Fruit fly (Drosophila melanogaster) S2 (cell line): Measurements from ENCODE around the gene lqfR.

Experiments
- CG8478 ChIP-seq: fragments of >200 bp; optimal IDR thresholded peaks from 2 replicates; lab custom pipeline; 2018
- CTCF ChIP-seq, 2 experiments: fragments of >200 bp; optimal IDR thresholded peaks; 2 replicates each; lab custom pipeline; 2018

Gene lqfR

DNA sequence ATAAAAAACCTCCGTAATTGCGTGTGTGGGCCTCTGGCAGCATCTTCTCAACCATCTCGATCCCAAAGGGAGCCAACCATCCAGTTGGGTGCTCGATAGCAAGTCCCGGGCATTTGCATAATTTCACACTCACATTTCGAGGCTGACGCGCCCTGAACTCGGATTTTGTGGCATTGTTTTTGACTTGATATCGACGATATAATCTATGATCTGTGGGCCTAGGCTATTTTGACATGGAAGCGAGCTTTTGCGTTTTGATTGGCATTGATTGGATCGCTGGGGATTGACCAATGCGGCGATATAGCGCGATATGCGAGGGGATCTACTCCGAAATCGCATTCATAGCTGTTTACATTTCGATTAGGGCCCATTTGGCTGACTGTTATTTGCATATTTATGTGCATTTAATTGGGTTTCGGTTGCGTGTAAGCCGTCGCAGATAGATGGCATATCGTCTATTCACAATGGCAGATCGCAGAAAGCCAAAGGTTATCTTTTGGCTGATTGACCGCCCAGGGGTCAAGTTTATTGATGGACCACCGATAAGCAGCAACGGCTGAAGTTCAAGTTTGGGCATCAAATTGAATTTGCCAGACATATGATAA, 21.2 kb downstream of the lqfR start:
- TF ChIP-seq CTCF (optimal IDR thresholded peaks at IDR 0.05; lab: Kevin White, UChicago) (no peak), CG8478 (lab: Kevin White, UChicago) (no peak)

DNA sequence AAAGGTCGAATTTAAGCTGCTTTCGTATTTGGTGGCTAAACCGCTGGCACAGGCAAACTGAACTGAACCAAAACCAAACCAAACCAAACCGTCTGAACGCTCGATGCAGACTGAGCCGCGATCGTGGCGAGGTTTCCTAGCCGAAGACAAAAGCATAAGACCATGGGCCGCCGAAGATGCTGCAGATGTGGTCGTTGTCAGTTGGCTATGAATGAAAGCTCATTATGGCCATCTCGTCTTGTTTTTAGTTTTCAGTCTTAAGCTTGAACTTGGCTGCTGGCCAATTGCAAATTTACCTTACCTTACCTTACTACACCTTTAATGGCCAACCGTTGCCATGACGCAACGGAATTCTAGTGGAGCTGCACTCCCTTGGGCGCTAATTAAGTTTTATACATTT, 24.9 kb downstream of the lqfR start, which contains the start of gene CG13847:
Gene CG13847, minus strand, starts transcription at position 101 of the 400 bp plus-strand sequence.
- no peak for TF ChIP-seq CTCF (optimal IDR thresholded peaks at IDR 0.05; lab: Kevin White, UChicago)
- TF ChIP-seq CG8478 (lab: Kevin White, UChicago), result no peak

DNA sequence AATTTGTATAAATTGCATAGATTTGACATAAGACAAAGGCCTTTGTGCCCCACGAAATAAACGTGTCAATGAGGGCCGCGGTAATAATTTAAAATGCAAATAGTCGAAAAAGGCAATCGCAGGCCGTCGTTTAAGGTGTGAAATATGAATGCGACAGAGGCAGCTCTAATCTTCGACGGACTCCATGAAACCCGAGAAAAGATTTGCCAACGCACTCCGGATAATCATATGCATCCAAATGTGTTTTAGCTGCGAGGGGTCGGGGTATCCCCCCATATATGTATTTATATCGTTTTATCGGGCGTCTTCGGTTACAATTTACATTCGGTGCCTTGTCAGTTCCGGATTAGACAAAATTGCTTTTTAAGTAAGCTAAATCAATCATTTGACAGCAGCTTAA, 27.2 kb downstream of the lqfR start:
- TF ChIP-seq CTCF (optimal IDR thresholded peaks at IDR 0.05; lab: Kevin White, UChicago) (no peak), CG8478 (lab: Kevin White, UChicago) (no peak)

DNA sequence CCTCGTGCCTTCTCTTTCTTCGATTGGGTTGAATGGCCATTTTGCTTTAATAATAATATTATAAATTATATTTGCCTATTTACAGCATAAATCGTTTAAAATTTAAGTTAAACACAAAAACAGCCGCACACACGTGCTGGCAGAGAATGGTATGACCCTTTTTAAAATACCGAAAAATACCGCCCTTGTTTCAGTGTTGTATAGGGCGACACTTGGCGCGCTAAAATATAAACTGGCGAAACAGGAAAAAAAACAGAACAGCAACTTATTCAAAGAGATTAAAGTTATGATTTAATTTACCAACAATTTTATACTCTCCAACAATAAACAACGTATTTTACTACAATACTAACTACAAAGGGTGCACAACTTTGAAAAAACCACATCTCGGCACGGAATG, 35.4 kb downstream of the lqfR start, which contains the start of gene CG12499:
Gene CG12499, minus strand, starts transcription at position 95 of the 400 bp plus-strand sequence.
- TF ChIP-seq CTCF (optimal IDR thresholded peaks at IDR 0.05; lab: Kevin White, UChicago), result no peak
- TF ChIP-seq CG8478 (lab: Kevin White, UChicago), result no peak

DNA sequence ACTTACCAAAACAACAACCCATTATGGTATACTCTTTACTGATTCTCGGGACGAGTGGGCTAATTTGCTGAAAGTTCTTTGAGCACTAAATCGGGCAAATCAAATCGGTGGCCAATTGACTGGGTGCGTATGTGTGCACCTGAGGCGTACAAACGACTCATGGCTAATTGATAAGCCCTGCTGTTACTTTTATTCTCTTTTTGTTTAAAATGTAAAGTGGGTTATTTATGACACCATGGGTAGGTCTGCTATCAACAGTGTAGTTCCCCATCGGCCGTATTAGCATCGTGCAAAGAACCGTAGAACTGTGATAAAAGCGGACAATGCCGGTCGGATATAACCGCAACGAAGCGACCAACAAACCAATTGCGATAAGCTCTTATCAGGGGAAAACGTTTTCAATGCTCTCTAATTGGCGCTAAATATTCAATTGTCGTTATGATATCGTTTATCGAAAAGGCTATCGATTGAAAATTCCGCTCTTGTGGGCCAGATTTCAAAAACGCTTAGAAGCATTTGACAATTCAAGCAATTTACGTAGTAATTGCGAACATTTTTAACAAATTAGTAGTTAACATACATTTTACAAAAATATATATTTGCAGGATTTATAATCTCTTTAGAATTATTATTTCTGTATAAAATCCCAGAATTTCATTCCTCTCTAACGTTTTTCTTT, 36.2 kb downstream of the lqfR start, which contains the start of gene CG34288:
Gene CG34288, minus strand, starts transcription at position 69 of the 679 bp plus-strand sequence.
- no peak for TF ChIP-seq CG8478 (lab: Kevin White, UChicago)
- TF ChIP-seq CTCF (optimal IDR thresholded peaks at IDR 0.05; lab: Kevin White, UChicago), result no peak

DNA sequence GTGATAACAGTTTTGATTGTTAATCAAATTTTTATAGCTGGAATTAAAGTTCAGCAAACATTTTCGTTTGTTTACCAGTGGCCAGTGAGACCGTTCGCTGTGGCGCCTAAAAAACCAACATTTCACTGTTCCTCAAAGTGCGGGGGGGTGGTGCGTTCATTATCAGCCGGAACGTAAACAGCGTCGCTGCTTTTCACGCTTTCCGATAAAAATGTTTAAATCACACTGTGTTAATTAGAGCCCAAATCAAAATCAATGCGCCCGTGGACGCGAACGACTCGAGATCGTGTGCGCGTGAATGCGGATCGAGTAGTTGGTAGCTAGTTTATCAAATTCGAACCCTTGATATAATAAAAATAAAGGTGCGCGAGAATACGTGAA, 36.8 kb downstream of the lqfR start, which contains the start of gene CG34376:
Gene CG34376, plus strand, starts transcription at position 226 of the 381 bp plus-strand sequence.
- no peak for TF ChIP-seq CG8478 (lab: Kevin White, UChicago)
- no peak for TF ChIP-seq CTCF (optimal IDR thresholded peaks at IDR 0.05; lab: Kevin White, UChicago)

DNA sequence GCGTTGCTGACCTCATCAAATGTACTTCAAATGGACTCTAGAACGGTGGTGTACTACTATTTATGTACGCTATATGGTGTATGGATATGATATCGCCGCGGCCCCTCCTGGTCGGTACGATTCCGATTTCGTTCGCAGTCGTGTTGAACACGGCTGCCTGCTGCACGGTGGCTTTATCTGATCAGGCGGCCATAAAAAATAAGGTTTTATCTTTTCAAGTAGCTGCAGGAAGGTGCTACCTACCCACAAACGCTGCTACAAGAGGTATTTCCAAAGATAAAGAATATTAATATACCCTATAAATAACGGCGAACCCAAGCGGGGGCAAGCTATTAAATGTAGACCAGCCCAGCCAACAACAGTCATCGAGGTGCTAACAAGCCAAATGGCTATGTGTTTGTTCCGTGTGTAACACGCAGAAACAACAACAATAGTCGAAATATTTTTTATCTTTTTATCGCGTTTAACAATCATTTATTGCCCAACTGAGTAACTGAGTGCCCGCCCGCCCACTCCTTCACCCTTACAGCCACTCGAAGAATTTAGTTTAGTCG, 38.8 kb downstream of the lqfR start:
- TF ChIP-seq CTCF (optimal IDR thresholded peaks at IDR 0.05; lab: Kevin White, UChicago) (no peak), CG8478 (lab: Kevin White, UChicago) (no peak)

DNA sequence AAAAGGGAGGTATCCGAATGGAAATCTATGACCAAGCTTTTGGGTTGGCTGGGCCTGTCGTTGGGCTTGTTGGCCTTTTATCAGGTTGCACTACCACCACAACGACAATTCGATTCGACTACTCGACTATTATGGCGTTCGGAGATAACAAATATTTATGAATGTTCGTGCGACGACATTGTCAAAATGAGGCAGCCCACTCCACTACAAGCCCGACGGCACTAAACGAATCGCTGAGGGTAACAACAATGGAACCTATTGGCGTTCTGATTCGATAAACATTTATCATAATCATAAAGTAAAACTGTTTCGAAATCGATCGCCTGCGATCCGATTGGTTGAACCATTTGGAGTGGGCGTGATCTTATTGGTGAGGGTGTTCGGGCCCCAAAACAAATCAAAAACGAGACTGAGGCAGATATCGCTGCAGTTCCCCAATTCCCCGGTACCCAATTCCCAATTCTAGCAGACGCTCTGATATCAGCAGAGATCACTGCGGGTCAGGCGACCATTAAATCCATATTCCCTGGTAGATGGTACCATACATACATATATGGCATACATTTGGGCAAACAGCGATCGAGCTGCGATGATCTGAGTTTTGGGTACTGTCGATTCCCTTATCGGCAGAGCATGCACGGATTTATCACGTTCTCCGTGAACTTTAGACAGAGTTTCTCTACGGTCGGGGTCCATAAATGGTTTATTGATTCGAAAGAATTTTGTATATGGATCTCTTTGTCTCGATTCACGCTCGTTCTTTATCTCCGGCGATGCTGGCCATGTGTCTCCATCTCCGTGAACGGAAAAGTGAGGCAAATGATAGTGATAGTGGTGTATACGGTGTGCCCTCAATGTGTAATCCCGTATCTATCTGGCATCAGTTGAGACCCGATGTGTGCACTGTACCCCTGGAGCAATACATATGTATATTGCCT, 43.6 kb downstream of the lqfR start:
- TF ChIP-seq CTCF (optimal IDR thresholded peaks at IDR 0.05; lab: Kevin White, UChicago) (no peak), CG8478 (lab: Kevin White, UChicago) (no peak)

DNA sequence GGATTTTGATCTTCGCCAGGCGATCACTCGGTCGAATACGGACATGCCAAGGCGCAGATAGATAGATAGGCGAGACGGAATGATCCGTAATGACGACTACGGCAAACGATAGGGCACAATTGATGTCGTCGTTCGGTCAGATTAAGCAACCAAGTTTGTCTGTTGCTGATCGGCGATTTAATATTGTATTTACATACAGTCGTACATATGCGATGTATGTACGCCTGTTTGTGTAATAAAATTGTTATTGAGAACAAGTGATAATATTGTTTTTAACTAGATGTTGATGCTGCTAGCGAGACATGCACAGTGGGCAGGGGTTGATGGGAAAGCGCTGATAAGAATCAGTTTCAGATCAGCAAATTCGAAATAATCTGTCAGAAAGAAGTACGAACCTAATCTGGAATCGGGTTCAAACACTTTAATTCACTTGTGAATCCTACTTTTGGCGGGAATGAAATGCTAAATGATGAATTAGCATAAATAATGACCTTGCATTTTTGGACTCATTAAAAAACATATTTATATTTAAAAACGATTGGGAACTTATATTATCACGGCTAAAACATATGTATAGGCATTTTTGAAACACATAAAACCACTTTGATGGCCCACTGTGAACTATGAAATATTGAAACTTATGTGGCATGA, 44.4 kb downstream of the lqfR start:
- TF ChIP-seq CTCF (optimal IDR thresholded peaks at IDR 0.05; lab: Kevin White, UChicago) (no peak), CG8478 (lab: Kevin White, UChicago) (no peak)

DNA sequence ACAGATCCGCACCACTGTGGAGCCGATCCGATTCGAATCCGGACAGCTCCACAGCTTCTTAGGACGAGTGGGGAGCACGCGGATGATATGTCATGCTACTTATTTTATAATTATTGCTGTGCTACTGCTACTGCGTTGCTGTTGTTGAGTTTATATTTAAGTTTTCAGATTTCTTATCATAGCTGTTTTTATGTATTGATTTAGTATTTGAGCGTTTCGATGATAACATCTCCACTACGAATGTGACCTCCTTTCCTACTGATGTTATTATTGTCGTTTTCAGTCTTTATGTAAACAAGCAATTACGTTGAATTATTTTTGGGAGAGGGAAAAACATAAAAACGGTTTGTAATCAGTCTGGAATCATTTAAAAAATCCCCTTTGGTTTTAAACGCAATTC, 44.9 kb downstream of the lqfR start:
- TF ChIP-seq CG8478 (lab: Kevin White, UChicago) (no peak), CTCF (optimal IDR thresholded peaks at IDR 0.05; lab: Kevin White, UChicago) (no peak)

DNA sequence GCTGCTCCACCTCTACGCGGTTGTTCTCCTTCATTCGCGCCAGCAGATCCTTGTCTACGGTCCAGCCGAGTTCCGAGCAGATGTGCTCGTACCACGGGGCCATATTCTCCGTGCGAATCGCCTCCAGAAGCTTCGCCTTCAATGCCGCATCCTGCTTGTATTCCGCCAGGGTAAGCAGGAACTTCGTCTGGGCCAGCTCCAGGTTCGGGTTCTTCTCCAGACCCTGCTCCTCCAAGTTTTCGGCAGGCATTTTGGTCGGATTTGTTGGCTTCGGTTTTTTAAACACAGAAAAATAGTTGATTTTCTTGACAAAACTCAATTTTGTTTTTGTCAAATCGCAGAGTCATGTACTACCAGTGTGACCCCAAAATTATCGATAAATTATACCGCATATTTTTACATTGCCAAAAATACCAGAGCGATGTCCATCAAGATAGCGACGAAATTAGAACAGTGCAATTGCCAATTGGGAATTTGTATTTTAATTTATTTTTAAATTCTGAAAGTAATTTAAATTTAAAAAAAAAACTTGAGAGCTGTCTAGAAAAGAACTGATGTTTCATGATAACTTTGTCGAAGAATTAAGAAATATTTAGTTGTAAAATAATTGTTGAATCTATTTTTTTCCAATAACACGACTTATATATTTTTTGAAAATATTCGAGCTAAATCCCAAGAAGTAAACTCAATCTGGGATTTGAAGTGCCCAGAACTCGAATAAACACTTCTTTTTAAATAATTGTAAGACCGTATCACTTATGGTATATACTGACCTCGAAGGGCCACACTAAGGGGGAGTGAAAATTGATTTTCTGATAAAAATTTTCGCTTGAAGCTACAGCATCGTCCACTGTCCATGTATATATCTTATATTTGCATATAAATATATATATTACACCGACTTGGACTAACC, 50.8 kb downstream of the lqfR start, which contains the start of the genes Rpn7 and AP-2mu:
Gene Rpn7, minus strand, starts transcription at position 382 of the 913 bp plus-strand sequence.
Gene AP-2mu, plus strand, starts transcription at position 783 of the 913 bp plus-strand sequence.
- no peak for TF ChIP-seq CG8478 (lab: Kevin White, UChicago)
- TF ChIP-seq CTCF (optimal IDR thresholded peaks at IDR 0.05; lab: Kevin White, UChicago), result peak in 1 of 2 experiments; percentile 3

DNA sequence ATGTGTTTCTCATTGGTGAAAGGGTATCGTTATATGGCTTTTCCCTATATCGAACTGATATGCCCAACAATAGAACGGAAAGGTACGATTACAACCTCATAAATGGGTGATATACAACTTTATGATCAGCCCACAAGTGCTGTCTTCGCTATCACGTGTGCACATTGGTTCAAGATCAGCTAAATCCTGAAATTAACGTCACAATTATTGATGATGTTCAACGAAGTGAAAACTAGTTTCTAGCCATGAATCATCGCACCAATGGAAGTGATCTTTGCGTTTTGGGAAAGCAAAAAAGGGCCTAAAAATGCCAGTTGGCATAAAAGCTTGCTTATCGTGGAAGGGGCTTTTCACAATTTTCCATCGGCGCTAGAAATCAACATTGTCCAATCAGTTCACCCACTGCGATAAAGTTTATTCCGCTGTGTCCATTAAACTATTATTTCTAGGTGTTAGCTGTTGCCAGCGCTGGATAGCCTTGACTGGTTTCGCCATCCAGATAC, 53.6 kb downstream of the lqfR start, which contains the start of gene CG7054:
Gene CG7054, plus strand, starts transcription at position 375 of the 503 bp plus-strand sequence.
- TF ChIP-seq CTCF (optimal IDR thresholded peaks at IDR 0.05; lab: Kevin White, UChicago), result no peak
- TF ChIP-seq CG8478 (lab: Kevin White, UChicago), result no peak
